Fruit fly (Drosophila melanogaster): ENCODE data around the gene MED30.

MED30 gene

DNA sequence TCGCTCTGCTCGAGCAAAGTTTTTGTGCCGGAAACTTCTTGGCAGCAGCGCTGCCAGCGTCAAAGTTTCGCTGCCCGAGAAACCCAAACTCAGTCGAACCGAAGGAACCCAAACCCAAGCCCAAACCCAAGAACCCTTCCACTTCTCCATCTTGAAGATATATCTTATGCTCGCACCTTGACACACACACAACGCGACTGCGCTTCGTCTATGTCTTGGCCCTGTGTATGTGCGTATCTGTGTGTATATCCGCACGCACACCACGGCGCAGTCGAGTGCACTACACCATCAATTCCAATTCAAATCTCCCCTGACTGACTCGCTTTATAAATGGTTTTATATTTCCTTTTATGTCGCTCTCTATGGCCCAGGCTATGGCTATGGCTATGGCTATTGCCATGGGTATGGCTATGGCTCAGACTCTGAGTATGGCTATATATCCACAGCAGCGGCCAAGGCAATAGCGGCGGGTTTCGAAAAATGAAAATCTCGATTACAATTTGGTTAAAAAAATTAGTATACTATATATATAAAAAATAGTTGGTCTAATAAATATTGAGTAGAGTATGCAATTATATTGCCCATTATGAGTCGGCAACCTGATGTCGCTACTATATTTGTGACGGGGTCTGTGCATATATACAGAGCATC, 42.6 kb upstream of the MED30 start (continued):
- peak; percentile 94 for TF ChIP-seq Sox102F (GFP tag; optimal IDR thresholded peaks at IDR 0.05)
- peak; percentile 88 for TF ChIP-seq CG7357 (GFP tag; IDR thresholded peaks at IDR 0.05)
- TF ChIP-seq salm (tag; optimal IDR thresholded peaks at IDR 0.05), result peak; percentile 95
- TF ChIP-seq mam (GFP tag; optimal IDR thresholded peaks at IDR 0.05), result peak; percentile 51
- peak; percentile 96 for TF ChIP-seq zen (tag; optimal IDR thresholded peaks at IDR 0.05)
- peak; percentile 92 for TF ChIP-seq B-H1 (GFP tag; IDR thresholded peaks at IDR 0.05)
- TF ChIP-seq pzg (GFP tag; optimal IDR thresholded peaks at IDR 0.05), result peak; percentile 4
- peak; percentile 80 for TF ChIP-seq CG12942 (GFP tag; optimal IDR thresholded peaks at IDR 0.05)
- TF ChIP-seq HLHmδ (GFP tag; optimal IDR thresholded peaks at IDR 0.05), result no peak
- TF ChIP-seq cas (GFP tag; IDR thresholded peaks at IDR 0.05), result 0 out of 2 replicates have a peak, but pooled peaks have one; percentile 72
- TF ChIP-seq CG10462 (GFP tag; optimal IDR thresholded peaks at IDR 0.05), result peak; percentile 83
- peak; percentile 73 for TF ChIP-seq psq (GFP tag; optimal IDR thresholded peaks at IDR 0.05)
- peak; percentile 96 for TF ChIP-seq CG14710 (tag; optimal IDR thresholded peaks at IDR 0.05)
- peak; percentile 95 for TF ChIP-seq Optix (GFP tag; IDR thresholded peaks at IDR 0.05)
- no peak for TF ChIP-seq CG13287 (GFP tag; IDR thresholded peaks at IDR 0.05; ENCODE audit: partially characterized antibody)
- peak; percentile 96 for TF ChIP-seq CG7556 (GFP tag; optimal IDR thresholded peaks at IDR 0.05)
- TF ChIP-seq CG7372 (GFP tag; IDR thresholded peaks at IDR 0.05), result peak; percentile 94
- TF ChIP-seq Hmx (GFP tag; optimal IDR thresholded peaks at IDR 0.05), result no peak
- peak; percentile 15 for TF ChIP-seq pho (GFP tag; optimal IDR thresholded peaks at IDR 0.05)
- TF ChIP-seq CG9817 (tag; optimal IDR thresholded peaks at IDR 0.05), result peak; percentile 93
- peak; percentile 96 for TF ChIP-seq HLH3B (GFP tag; IDR thresholded peaks at IDR 0.05)
- peak; percentile 97 for TF ChIP-seq Rfx (GFP tag; IDR thresholded peaks at IDR 0.05)
- peak; percentile 66 to 75 for TF ChIP-seq Pdp1 (GFP tag; optimal IDR thresholded peaks at IDR 0.05)
- TF ChIP-seq Ets97D (GFP tag; optimal IDR thresholded peaks at IDR 0.05), result peak; percentile 23
- peak; percentile 96 for TF ChIP-seq tap (tag; optimal IDR thresholded peaks at IDR 0.05)
- no peak for TF ChIP-seq h (optimal IDR thresholded peaks at IDR 0.05)
- TF ChIP-seq az2 (GFP tag; optimal IDR thresholded peaks at IDR 0.05), result peak; percentile 93
- peak; percentile 88 for TF ChIP-seq CG13123 (GFP tag; optimal IDR thresholded peaks at IDR 0.05)
- peak; percentile 89 for TF ChIP-seq ac (GFP tag; optimal IDR thresholded peaks at IDR 0.05)
- peak; percentile 79 for TF ChIP-seq Lim3 (GFP tag; IDR thresholded peaks at IDR 0.05)
- peak; percentile 81 to 96 for TF ChIP-seq Hr51 (GFP tag; optimal IDR thresholded peaks at IDR 0.05)
- TF ChIP-seq BEAF-32 (GFP tag; optimal IDR thresholded peaks at IDR 0.05), result peak; percentile 9
- TF ChIP-seq da (GFP tag; optimal IDR thresholded peaks at IDR 0.05), result peak; percentile 23
- TF ChIP-seq CG9609 (GFP tag; optimal IDR thresholded peaks at IDR 0.05), result peak; percentile 37
- TF ChIP-seq Lhr (GFP tag; optimal IDR thresholded peaks at IDR 0.05), result peak; percentile 86
- peak; percentile 69 for TF ChIP-seq CG34376 (GFP tag; optimal IDR thresholded peaks at IDR 0.05)
- no peak for TF ChIP-seq sc (optimal IDR thresholded peaks at IDR 0.05)
- TF ChIP-seq sc (GFP tag; optimal IDR thresholded peaks at IDR 0.05), result peak; percentile 93
- TF ChIP-seq schlank (tag; optimal IDR thresholded peaks at IDR 0.05), result peak; percentile 87
- TF ChIP-seq sna (GFP tag; IDR thresholded peaks at IDR 0.05; ENCODE audit: partially characterized antibody), result no peak
- no peak for TF ChIP-seq fu2 (GFP tag; optimal IDR thresholded peaks at IDR 0.05)
- no peak for TF ChIP-seq pfk (GFP tag; optimal IDR thresholded peaks at IDR 0.05)
- TF ChIP-seq ems (GFP tag; optimal IDR thresholded peaks at IDR 0.05), result peak; percentile 92
- TF ChIP-seq Ravus (GFP tag; IDR thresholded peaks at IDR 0.05), result peak; percentile 80
- peak; percentile 95 for TF ChIP-seq Mrtf (GFP tag; IDR thresholded peaks at IDR 0.05)
- peak; percentile 93 for TF ChIP-seq ind (GFP tag; optimal IDR thresholded peaks at IDR 0.05)
- TF ChIP-seq pan (optimal IDR thresholded peaks at IDR 0.05), result no peak
- peak in 1 of 2 experiments; percentile 96 for TF ChIP-seq pan (GFP tag; optimal IDR thresholded peaks at IDR 0.05 in 1 of 2, IDR thresholded peaks at IDR 0.05 in 1 of 2)
- peak; percentile 83 for TF ChIP-seq MBD-R2 (GFP tag; IDR thresholded peaks at IDR 0.05)
- peak; percentile 19 for TF ChIP-seq pb (GFP tag; optimal IDR thresholded peaks at IDR 0.05)

All from whole organism, embryonic.